Worm (Caenorhabditis elegans): Measurements from ENCODE around the gene F22F7.11.

DNA sequence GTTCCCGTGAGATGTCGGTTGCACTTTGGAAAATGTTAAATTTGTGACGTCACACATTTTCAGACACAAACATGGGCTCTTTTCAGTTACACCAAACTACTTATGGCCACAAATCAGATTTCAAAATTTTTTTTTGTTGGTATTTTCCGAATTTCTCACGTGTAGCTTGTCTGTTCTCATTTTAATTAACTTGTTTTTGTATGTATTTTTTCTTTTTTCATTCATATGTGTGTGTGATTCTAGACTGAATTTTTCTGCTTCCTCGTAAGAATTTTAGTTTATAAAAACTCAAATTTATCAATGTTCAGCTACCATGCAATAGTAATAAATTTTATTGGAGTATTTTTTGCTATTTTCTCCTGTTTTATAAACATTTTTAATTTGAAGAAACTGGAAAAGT, 37.2 kb downstream of the F22F7.11 start, which contains the start of gene srbc-22:
- TF ChIP-seq nhr-11 (tag; optimal IDR thresholded peaks at IDR 0.05), result no peak
- no peak for TF ChIP-seq ama-1 (optimal IDR thresholded peaks at IDR 0.05)
- no peak for TF ChIP-seq elt-2 (tag; optimal IDR thresholded peaks at IDR 0.05)
- TF ChIP-seq pha-4 (tag; optimal IDR thresholded peaks at IDR 0.05), result no peak
- TF ChIP-seq ceh-28 (tag; optimal IDR thresholded peaks at IDR 0.05), result no peak
- TF ChIP-seq nhr-43 (tag; optimal IDR thresholded peaks at IDR 0.05; ENCODE audit: poor library complexity, severe bottlenecking), result no peak
- TF ChIP-seq aly-2 (tag; optimal IDR thresholded peaks at IDR 0.05), result no peak
- TF ChIP-seq ceh-82 (tag; optimal IDR thresholded peaks at IDR 0.05), result no peak

Measured in whole organism, L3 larva.